Worm (Caenorhabditis elegans): ENCODE data around the gene tatn-1.
A peak's percentile ranks its signal among the peaks of the same experiment; 100 is the strongest.

Gene tatn-1

ce11 chrX:14791195-14791739 is 459 bp downstream of the tatn-1 start:
- TF ChIP-seq efl-1 (optimal IDR thresholded peaks at IDR 0.05) (no peak), efl-1 (GFP tag; optimal IDR thresholded peaks at IDR 0.05 in 1 of 2) (peak in 1 of 2 experiments; percentile 30), lin-15B (tag; optimal IDR thresholded peaks at IDR 0.05) (no peak)

ce11 chrX:14792315-14793197 is 1.7 kb downstream of the tatn-1 start:
- TF ChIP-seq nhr-11 (tag; optimal IDR thresholded peaks at IDR 0.05) (peak; percentile 8), nhr-85 (tag) (peak; percentile 30), egl-13 (tag; optimal IDR thresholded peaks at IDR 0.05) (no peak), lin-13 (GFP tag; optimal IDR thresholded peaks at IDR 0.05) (no peak), efl-1 (optimal IDR thresholded peaks at IDR 0.05) (no peak), efl-1 (GFP tag; optimal IDR thresholded peaks at IDR 0.05 in 1 of 2) (peak in 1 of 2 experiments; percentile 40), aly-2 (tag; optimal IDR thresholded peaks at IDR 0.05) (peak; percentile 66), nhr-90 (tag; optimal IDR thresholded peaks at IDR 0.05; ENCODE audit: poor library complexity) (no peak)

ce11 chrX:14793198-14793747 is 2.5 kb downstream of the tatn-1 start, which contains the start of gene sprr-2:
TSS of gene sprr-2 (plus strand) at chrX:14793445.
- TF ChIP-seq mdl-1 (tag; optimal IDR thresholded peaks at IDR 0.05) = no peak
- no peak for TF ChIP-seq unc-86 (tag; optimal IDR thresholded peaks at IDR 0.05)
- TF ChIP-seq pag-3 (tag; optimal IDR thresholded peaks at IDR 0.05; ENCODE audit: borderline replicate concordance, insufficient read depth) = no peak
- TF ChIP-seq rnt-1 (tag; optimal IDR thresholded peaks at IDR 0.05) = no peak
- TF ChIP-seq zip-4 (GFP tag; optimal IDR thresholded peaks at IDR 0.05) = no peak
- TF ChIP-seq pqm-1 (tag; optimal IDR thresholded peaks at IDR 0.05) = no peak
- TF ChIP-seq ceh-63 (GFP tag; optimal IDR thresholded peaks at IDR 0.05) = no peak
- TF ChIP-seq irx-1 (tag; optimal IDR thresholded peaks at IDR 0.05) = no peak
- no peak for TF ChIP-seq sptf-1 (tag; optimal IDR thresholded peaks at IDR 0.05)
- peak; percentile 16 for TF ChIP-seq nhr-71 (tag; optimal IDR thresholded peaks at IDR 0.05)
- no peak for TF ChIP-seq grh-1 (GFP tag; IDR thresholded peaks at IDR 0.05)
- 0 out of 2 replicates have a peak, but pooled peaks have one; percentile 3 for TF ChIP-seq nhr-19 (GFP tag; conservative IDR thresholded peaks at IDR 0.05)
- no peak for TF ChIP-seq nhr-11 (tag; optimal IDR thresholded peaks at IDR 0.05)
- no peak for TF ChIP-seq mab-9 (GFP tag; IDR thresholded peaks at IDR 0.05)
- no peak for TF ChIP-seq egl-27 (tag; optimal IDR thresholded peaks at IDR 0.05)
- TF ChIP-seq fos-1 (tag; optimal IDR thresholded peaks at IDR 0.05) = no peak
- no peak for TF ChIP-seq F16B12.6 (tag; optimal IDR thresholded peaks at IDR 0.05)
- TF ChIP-seq skn-1 (tag; optimal IDR thresholded peaks at IDR 0.05) = no peak
- no peak for TF ChIP-seq blmp-1 (tag; optimal IDR thresholded peaks at IDR 0.05)
- TF ChIP-seq ztf-4 (tag; optimal IDR thresholded peaks at IDR 0.05) = no peak
- peak; percentile 57 for TF ChIP-seq nhr-85 (tag)
- no peak for TF ChIP-seq nhr-12 (tag; optimal IDR thresholded peaks at IDR 0.05)
- TF ChIP-seq egl-13 (tag; optimal IDR thresholded peaks at IDR 0.05) = no peak
- no peak for TF ChIP-seq sox-4 (tag; optimal IDR thresholded peaks at IDR 0.05)
- peak; percentile 68 for TF ChIP-seq dsc-1 (tag; optimal IDR thresholded peaks at IDR 0.05)
- no peak for TF ChIP-seq alr-1 (tag; optimal IDR thresholded peaks at IDR 0.05; ENCODE audit: borderline replicate concordance)
- no peak for TF ChIP-seq lir-3 (tag; optimal IDR thresholded peaks at IDR 0.05; ENCODE audit: poor library complexity)
- no peak for TF ChIP-seq nhr-84 (tag; optimal IDR thresholded peaks at IDR 0.05)
- no peak for TF ChIP-seq lin-14 (GFP tag; optimal IDR thresholded peaks at IDR 0.05)
- TF ChIP-seq elt-2 (tag; optimal IDR thresholded peaks at IDR 0.05) = peak; percentile 62
- no peak for TF ChIP-seq ceh-82 (tag; optimal IDR thresholded peaks at IDR 0.05)
- no peak for TF ChIP-seq hlh-4 (tag; optimal IDR thresholded peaks at IDR 0.05)
- TF ChIP-seq nhr-28 (tag; optimal IDR thresholded peaks at IDR 0.05) = no peak
- no peak for TF ChIP-seq snpc-4 (tag; optimal IDR thresholded peaks at IDR 0.05)
- peak; percentile 60 for TF ChIP-seq pax-3 (tag; optimal IDR thresholded peaks at IDR 0.05)

Measured in whole organism, L1 larva.